Worm (Caenorhabditis elegans) whole organism, L4 larva: Measurements from ENCODE around the gene pst-2.

Experiments used
- D1046.2 ChIP-seq: fragments of 200-800 bp; sonication (Bioruptor generic); IDR thresholded peaks from 2 replicates; pipeline ENCODE4 v1.3.6; 2022; ENCODE audit warnings: missing genetic modification characterization, missing compliant biosample characterization
- F37D6.2 ChIP-seq: sonication (generic microtip); optimal IDR thresholded peaks from 2 replicates; lab custom pipeline; 2016; ENCODE audit warnings: mild to moderate bottlenecking, missing genetic modification characterization, missing compliant biosample characterization
- R02D3.7 ChIP-seq: fragments of 150-350 bp; sonication (generic microtip); optimal IDR thresholded peaks from 3 replicates; lab custom pipeline; 2014; ENCODE audit warnings: missing biosample characterization, missing genetic modification characterization
- Y105C5A.15 ChIP-seq: fragments of 200-800 bp; sonication (Bioruptor generic); IDR thresholded peaks from 2 replicates; pipeline ENCODE4 v1.3.6; 2022; ENCODE audit warnings: missing genetic modification characterization, missing compliant biosample characterization
- Y48G9A.11 ChIP-seq: fragments of 200-800 bp; sonication (Bioruptor generic); IDR thresholded peaks from 2 replicates; pipeline ENCODE4 v1.3.6; 2022; ENCODE audit warnings: missing genetic modification reagents, missing genetic modification characterization, missing compliant biosample characterization
- Y75B8A.6 ChIP-seq: fragments of 200-800 bp; sonication (Bioruptor generic); IDR thresholded peaks from 2 replicates; pipeline ENCODE4 v1.3.6; 2022; ENCODE audit warnings: missing genetic modification reagents, missing genetic modification characterization, missing compliant biosample characterization
- ZK546.5 ChIP-seq, 2 experiments: sonication (generic microtip); optimal IDR thresholded peaks; 2 replicates each; lab custom pipeline; 2017; ENCODE audit warnings: missing biosample characterization in 2 of 2, missing genetic modification characterization in 2 of 2
- aha-1 ChIP-seq: fragments of 150-350 bp; peaks from one replicate; lab custom pipeline; 2014; ENCODE audit warnings: missing biosample characterization, missing genetic modification characterization
- aly-2 ChIP-seq: sonication (generic microtip); optimal IDR thresholded peaks from 2 replicates; lab custom pipeline; 2018; ENCODE audit warnings: missing biosample characterization, missing genetic modification characterization
- arid-1 ChIP-seq: fragments of 200-800 bp; sonication (Bioruptor generic); conservative IDR thresholded peaks from 2 replicates; pipeline ENCODE4 v1.3.6; 2022; ENCODE audit warnings: missing genetic modification reagents, missing genetic modification characterization, missing compliant biosample characterization
- attf-4 ChIP-seq: sonication (generic microtip); optimal IDR thresholded peaks from 3 replicates; lab custom pipeline; 2017; ENCODE audit warnings: missing biosample characterization, missing genetic modification characterization
- ceh-28 ChIP-seq: fragments of 150-350 bp; optimal IDR thresholded peaks from 2 replicates; lab custom pipeline; 2014; ENCODE audit warnings: missing biosample characterization, missing genetic modification reagents, missing genetic modification characterization
- ceh-32 ChIP-seq: sonication (generic microtip); optimal IDR thresholded peaks from 2 replicates; lab custom pipeline; 2016; ENCODE audit warnings: mild to moderate bottlenecking, missing genetic modification characterization, missing compliant biosample characterization; ENCODE audit not compliant: poor library complexity
- ceh-44 ChIP-seq: fragments of 200-800 bp; sonication (Bioruptor generic); IDR thresholded peaks from 2 replicates; pipeline ENCODE4 v1.3.6; 2022; ENCODE audit warnings: missing genetic modification reagents, missing genetic modification characterization, missing compliant biosample characterization
- ctbp-1 ChIP-seq: fragments of 200-800 bp; sonication (Bioruptor generic); IDR thresholded peaks from 2 replicates; pipeline ENCODE4 v1.3.6; 2022; ENCODE audit warnings: missing genetic modification reagents, missing genetic modification characterization, missing compliant biosample characterization
- daf-16 ChIP-seq, 3 experiments: sonication (generic microtip); optimal IDR thresholded peaks; 2 replicates each; lab custom pipeline; 2016 to 2017; ENCODE audit warnings: missing genetic modification characterization in 3 of 3, missing genetic modification reagents in 3 of 3, mild to moderate bottlenecking in 2 of 3, missing compliant biosample characterization in 2 of 3, missing biosample characterization in 1 of 3, moderate library complexity in 1 of 3
- daf-19 ChIP-seq: fragments of 200-800 bp; sonication (Bioruptor generic); conservative IDR thresholded peaks from 2 replicates; pipeline ENCODE4 v1.3.6; 2022; ENCODE audit warnings: missing genetic modification characterization, missing compliant biosample characterization
- daf-8 ChIP-seq: fragments of 200-800 bp; sonication (Bioruptor generic); IDR thresholded peaks from 2 replicates; pipeline ENCODE4 v1.3.6; 2022; ENCODE audit warnings: missing genetic modification characterization, missing compliant biosample characterization
- dmd-9 ChIP-seq: fragments of 200-800 bp; sonication (Bioruptor generic); IDR thresholded peaks from 2 replicates; pipeline ENCODE4 v1.3.6; 2022; ENCODE audit warnings: missing genetic modification reagents, missing genetic modification characterization, missing compliant biosample characterization
- egl-27 ChIP-seq: sonication (generic microtip); optimal IDR thresholded peaks from 3 replicates; lab custom pipeline; 2017; ENCODE audit warnings: missing biosample characterization, missing genetic modification reagents, missing genetic modification characterization
- egl-43 ChIP-seq: fragments of 200-800 bp; sonication (Bioruptor generic); IDR thresholded peaks from 2 replicates; pipeline ENCODE4 v1.3.6; 2022; ENCODE audit warnings: missing genetic modification reagents, missing genetic modification characterization, missing compliant biosample characterization
- gei-8 ChIP-seq: fragments of 200-800 bp; sonication (Bioruptor generic); optimal IDR thresholded peaks from 2 replicates; lab custom pipeline; 2018; ENCODE audit warnings: mild to moderate bottlenecking, missing genetic modification characterization, missing compliant biosample characterization
- hlh-11 ChIP-seq: fragments of 200-800 bp; sonication (Bioruptor generic); optimal IDR thresholded peaks from 2 replicates; lab custom pipeline; 2018; ENCODE audit warnings: mild to moderate bottlenecking, missing genetic modification characterization, missing compliant biosample characterization
- hmg-1.1 ChIP-seq: fragments of 200-800 bp; sonication (Bioruptor generic); IDR thresholded peaks from 2 replicates; pipeline ENCODE4 v1.3.6; 2022; ENCODE audit warnings: missing genetic modification reagents, missing genetic modification characterization, missing compliant biosample characterization
- lim-7 ChIP-seq: fragments of 200-800 bp; sonication (Bioruptor generic); IDR thresholded peaks from 2 replicates; pipeline ENCODE4 v1.3.6; 2022; ENCODE audit warnings: missing genetic modification characterization, missing compliant biosample characterization
- lin-15B ChIP-seq: fragments of 150-350 bp; sonication (generic microtip); optimal IDR thresholded peaks from 3 replicates; lab custom pipeline; 2014; ENCODE audit warnings: missing biosample characterization, missing genetic modification characterization
- lin-39 ChIP-seq: fragments of 150-350 bp; optimal IDR thresholded peaks from 2 replicates; lab custom pipeline; 2014; ENCODE audit warnings: missing biosample characterization, missing genetic modification reagents, missing genetic modification characterization
- madf-5 ChIP-seq, 2 experiments: fragments of 200-800 bp; sonication (Bioruptor generic); IDR thresholded peaks; 2 replicates each; pipeline ENCODE4 v1.3.6; 2022; ENCODE audit warnings: missing compliant biosample characterization in 2 of 2, missing genetic modification characterization in 2 of 2
- mdl-1 ChIP-seq, 2 experiments: fragments of 150-350 bp in 1 of 2; sonication (generic microtip) in 1 of 2; optimal IDR thresholded peaks; 2 replicates each; lab custom pipeline; 2014 to 2017; ENCODE audit warnings: missing biosample characterization in 2 of 2, missing genetic modification characterization in 2 of 2
- mep-1 ChIP-seq: fragments of 150-350 bp; sonication (generic microtip); optimal IDR thresholded peaks from 3 replicates; lab custom pipeline; 2014; ENCODE audit warnings: missing biosample characterization, missing genetic modification characterization
- mxl-2 ChIP-seq: fragments of 200-800 bp; sonication (Bioruptor generic); conservative IDR thresholded peaks from 2 replicates; pipeline ENCODE4 v1.3.6; 2022; ENCODE audit warnings: missing genetic modification reagents, missing genetic modification characterization, missing compliant biosample characterization
- nhr-111 ChIP-seq: fragments of 200-800 bp; sonication (Bioruptor generic); optimal IDR thresholded peaks from 2 replicates; lab custom pipeline; 2018; ENCODE audit warnings: mild to moderate bottlenecking, missing genetic modification characterization, missing compliant biosample characterization
- nhr-237 ChIP-seq: sonication (generic microtip); optimal IDR thresholded peaks from 2 replicates; lab custom pipeline; 2017; ENCODE audit warnings: missing biosample characterization, missing genetic modification characterization
- nhr-25 ChIP-seq: sonication (generic microtip); optimal IDR thresholded peaks from 2 replicates; lab custom pipeline; 2017; ENCODE audit warnings: missing genetic modification characterization, mild to moderate bottlenecking, missing compliant biosample characterization, antibody characterized with exemption, moderate library complexity, borderline replicate concordance; ENCODE audit not compliant: insufficient read depth
- nhr-42 ChIP-seq: fragments of 200-800 bp; sonication (Bioruptor generic); IDR thresholded peaks from 2 replicates; pipeline ENCODE4 v1.3.6; 2022; ENCODE audit warnings: missing genetic modification characterization, missing compliant biosample characterization
- nhr-76 ChIP-seq: fragments of 150-350 bp; optimal IDR thresholded peaks from 2 replicates; lab custom pipeline; 2014; ENCODE audit warnings: missing biosample characterization, missing genetic modification characterization
- nhr-77 ChIP-seq: fragments of 150-350 bp; optimal IDR thresholded peaks from 2 replicates; lab custom pipeline; 2014; ENCODE audit warnings: missing biosample characterization, missing genetic modification characterization
- pha-4 ChIP-seq, 2 experiments: fragments of 150-350 bp in 1 of 2; fragments of 200-800 bp in 1 of 2; sonication (Bioruptor generic) in 1 of 2; IDR thresholded peaks in 1 of 2; optimal IDR thresholded peaks in 1 of 2; 2 replicates each; pipeline versions ENCODE4 v1.3.6 to Lab custom; 2014 to 2022; ENCODE audit warnings: missing genetic modification characterization in 2 of 2, missing genetic modification reagents in 2 of 2, missing biosample characterization in 1 of 2, missing compliant biosample characterization in 1 of 2
- php-3 ChIP-seq: fragments of 200-800 bp; sonication (Bioruptor generic); IDR thresholded peaks from 2 replicates; pipeline ENCODE4 v1.3.6; 2022; ENCODE audit warnings: missing genetic modification reagents, missing genetic modification characterization, missing compliant biosample characterization
- rbr-2 ChIP-seq: sonication (generic microtip); optimal IDR thresholded peaks from 2 replicates; lab custom pipeline; 2016; ENCODE audit warnings: missing genotype, missing genetic modification characterization, missing compliant biosample characterization
- saeg-2 ChIP-seq: fragments of 200-800 bp; sonication (Bioruptor generic); IDR thresholded peaks from 2 replicates; pipeline ENCODE4 v1.3.6; 2022; ENCODE audit warnings: missing genetic modification reagents, missing genetic modification characterization, missing compliant biosample characterization
- set-16 ChIP-seq: fragments of 200-800 bp; sonication (Bioruptor generic); IDR thresholded peaks from 2 replicates; pipeline ENCODE4 v1.3.6; 2022; ENCODE audit warnings: missing genetic modification reagents, missing genetic modification characterization, missing compliant biosample characterization
- snpc-4 ChIP-seq: fragments of 150-350 bp; optimal IDR thresholded peaks from 2 replicates; lab custom pipeline; 2014; ENCODE audit warnings: missing biosample characterization, missing genetic modification characterization
- spr-3 ChIP-seq: fragments of 200-800 bp; sonication (Bioruptor generic); optimal IDR thresholded peaks from 2 replicates; lab custom pipeline; 2018; ENCODE audit warnings: mild to moderate bottlenecking, missing genetic modification characterization, missing compliant biosample characterization
- tag-97 ChIP-seq: fragments of 200-800 bp; sonication (Bioruptor generic); IDR thresholded peaks from 2 replicates; pipeline ENCODE4 v1.3.6; 2022; ENCODE audit warnings: missing genetic modification characterization, missing compliant biosample characterization
- zip-11 ChIP-seq: fragments of 200-800 bp; sonication (Bioruptor generic); IDR thresholded peaks from 2 replicates; pipeline ENCODE4 v1.3.6; 2022; ENCODE audit warnings: missing genetic modification characterization, missing compliant biosample characterization
- ztf-7 ChIP-seq: fragments of 150-350 bp; optimal IDR thresholded peaks from 2 replicates; lab custom pipeline; 2014; ENCODE audit warnings: missing biosample characterization, missing genetic modification characterization

Gene pst-2

ce11 chrIII:5678935-5679334 is 1.3 kb upstream of the pst-2 start, which contains the start of the genes ska-3 and rps-12 (continued):
- TF ChIP-seq pha-4 (GFP tag; IDR thresholded peaks at IDR 0.05; lab: Robert Waterston, UW), result peak; percentile 94
- peak; percentile 99 for TF ChIP-seq pha-4 (tag; optimal IDR thresholded peaks at IDR 0.05; lab: Kevin White, UChicago)
- TF ChIP-seq attf-4, result peak; percentile 4
- peak; percentile 64 for TF ChIP-seq php-3 (GFP tag; lab: Robert Waterston, UW)

ce11 chrIII:5683998-5684397 is 3.8 kb downstream of the pst-2 start, which contains the start of gene rcan-1:
Gene rcan-1 (minus strand): TSS chrIII:5684098.
- TF ChIP-seq daf-8 (GFP tag; lab: Robert Waterston, UW), result no peak
- TF ChIP-seq nhr-25 (tag; lab: Kevin White, UChicago), result no peak
- TF ChIP-seq nhr-111 (GFP tag; lab: Kevin White, UChicago), result no peak
- TF ChIP-seq nhr-42 (GFP tag; lab: Robert Waterston, UW), result no peak
- no peak for TF ChIP-seq spr-3 (GFP tag; lab: Kevin White, UChicago)
- no peak for TF ChIP-seq nhr-77 (tag; lab: Kevin White, UChicago)
- no peak for TF ChIP-seq ctbp-1 (GFP tag; lab: Robert Waterston, UW)
- no peak for TF ChIP-seq ceh-32
- no peak for TF ChIP-seq hlh-11 (tag; lab: Kevin White, UChicago)
- no peak for TF ChIP-seq aly-2 (tag; lab: Kevin White, UChicago)

DNA sequence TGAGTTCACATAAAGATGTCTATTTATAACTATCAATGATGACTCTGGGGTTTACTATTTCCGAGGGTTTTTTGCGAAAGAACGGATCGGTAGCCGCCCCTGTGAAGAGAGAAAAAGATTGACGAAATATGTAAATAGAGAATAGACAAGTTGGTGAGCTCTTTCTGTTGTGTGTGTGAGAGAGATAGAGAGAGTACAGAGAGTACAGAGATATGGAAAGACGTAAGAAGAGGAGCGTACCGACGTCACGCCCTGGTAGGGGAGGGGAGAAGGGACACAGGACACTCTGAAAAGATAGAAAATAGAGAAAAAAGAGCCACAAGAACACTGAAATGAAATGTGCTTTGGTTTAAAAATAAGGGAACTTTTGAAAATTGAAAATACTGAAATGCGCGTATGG is 8.0 kb downstream of the pst-2 start:
- TF ChIP-seq daf-16 (GFP tag; optimal IDR thresholded peaks at IDR 0.05; lab: Kevin White, UChicago) (no peak), daf-16 (tag; optimal IDR thresholded peaks at IDR 0.05; lab: Kevin White, UChicago) (peak; percentile 58), mep-1 (tag; lab: Kevin White, UChicago) (peak; percentile 66), lin-39 (tag; lab: Kevin White, UChicago) (no peak), nhr-237 (no peak), mdl-1 (tag; optimal IDR thresholded peaks at IDR 0.05; lab: Kevin White, UChicago) (peak in 1 of 2 experiments; percentile 51), nhr-77 (tag; lab: Kevin White, UChicago) (no peak), Y105C5A.15 (no peak), Y48G9A.11 (GFP tag; lab: Robert Waterston, UW) (no peak), snpc-4 (tag; lab: Kevin White, UChicago) (no peak), set-16 (GFP tag; lab: Robert Waterston, UW) (no peak), arid-1 (GFP tag; lab: Robert Waterston, UW) (no peak), aha-1 (tag; lab: Kevin White, UChicago) (peak; percentile 4), R02D3.7 (tag; lab: Kevin White, UChicago) (no peak), mxl-2 (GFP tag; lab: Robert Waterston, UW) (no peak), D1046.2 (GFP tag; lab: Robert Waterston, UW) (no peak), ctbp-1 (GFP tag; lab: Robert Waterston, UW) (peak; percentile 44; the same call in 1 of the 2 replicates), ceh-44 (no peak), php-3 (GFP tag; lab: Robert Waterston, UW) (no peak), gei-8 (GFP tag; lab: Kevin White, UChicago) (no peak), daf-8 (GFP tag; lab: Robert Waterston, UW) (no peak), daf-19 (GFP tag; lab: Robert Waterston, UW) (no peak), F37D6.2 (tag; lab: Kevin White, UChicago) (no peak), ZK546.5 (tag; optimal IDR thresholded peaks at IDR 0.05; lab: Kevin White, UChicago) (no peak), lim-7 (GFP tag; lab: Robert Waterston, UW) (no peak), egl-27 (tag; lab: Kevin White, UChicago) (no peak), ceh-28 (tag; lab: Kevin White, UChicago) (no peak), tag-97 (GFP tag; lab: Robert Waterston, UW) (no peak), dmd-9 (GFP tag; lab: Robert Waterston, UW) (no peak), saeg-2 (GFP tag; lab: Robert Waterston, UW) (no peak), spr-3 (GFP tag; lab: Kevin White, UChicago) (no peak), nhr-76 (no peak), madf-5 (GFP tag; IDR thresholded peaks at IDR 0.05; lab: Robert Waterston, UW) (no peak), Y75B8A.6 (GFP tag; lab: Robert Waterston, UW) (no peak), ztf-7 (tag; lab: Kevin White, UChicago) (no peak), hmg-1.1 (GFP tag; lab: Robert Waterston, UW) (peak; percentile 60; the same call in 1 of the 2 replicates), lin-15B (tag; lab: Kevin White, UChicago) (no peak), egl-43 (GFP tag; lab: Robert Waterston, UW) (no peak), rbr-2 (tag; lab: Kevin White, UChicago) (peak; percentile 44), zip-11 (GFP tag; lab: Robert Waterston, UW) (no peak)
